Fruit fly (Drosophila melanogaster) whole organism, pupa: Measurements from ENCODE around the gene EAChm.

ENCODE experiments used
- CG13204 ChIP-seq: fragments of 200-800 bp; sonication (Bioruptor generic); optimal IDR thresholded peaks from 2 replicates; lab custom pipeline; 2018; ENCODE audit warnings: missing biosample characterization, mild to moderate bottlenecking, missing genetic modification characterization, moderate library complexity
- CG14655 ChIP-seq: fragments of 200-800 bp; sonication (Bioruptor generic); optimal IDR thresholded peaks from 3 replicates; lab custom pipeline; 2017; ENCODE audit warnings: mild to moderate bottlenecking, missing biosample characterization, missing genetic modification reagents, missing genetic modification characterization
- CG15710 ChIP-seq: fragments of 200-800 bp; sonication (Bioruptor generic); optimal IDR thresholded peaks from 2 replicates; lab custom pipeline; 2018; ENCODE audit warnings: missing biosample characterization, mild to moderate bottlenecking, missing genetic modification characterization, moderate library complexity
- EcR ChIP-seq: fragments of 200-800 bp; sonication (Bioruptor generic); optimal IDR thresholded peaks from 3 replicates; lab custom pipeline; 2019; ENCODE audit warnings: missing biosample characterization, missing genetic modification characterization, mild to moderate bottlenecking, moderate library complexity, missing genetic modification reagents
- Ets98B ChIP-seq: fragments of 200-800 bp; sonication (Bioruptor generic); IDR thresholded peaks from 2 replicates; pipeline ENCODE4 v1.3.6; 2022; ENCODE audit warnings: missing biosample characterization, missing genetic modification characterization
- Snoo ChIP-seq: fragments of 200-800 bp; sonication (Bioruptor generic); optimal IDR thresholded peaks from 3 replicates; lab custom pipeline; 2017; ENCODE audit warnings: missing biosample characterization, mild to moderate bottlenecking, missing genetic modification characterization, inconsistent platforms

DNA sequence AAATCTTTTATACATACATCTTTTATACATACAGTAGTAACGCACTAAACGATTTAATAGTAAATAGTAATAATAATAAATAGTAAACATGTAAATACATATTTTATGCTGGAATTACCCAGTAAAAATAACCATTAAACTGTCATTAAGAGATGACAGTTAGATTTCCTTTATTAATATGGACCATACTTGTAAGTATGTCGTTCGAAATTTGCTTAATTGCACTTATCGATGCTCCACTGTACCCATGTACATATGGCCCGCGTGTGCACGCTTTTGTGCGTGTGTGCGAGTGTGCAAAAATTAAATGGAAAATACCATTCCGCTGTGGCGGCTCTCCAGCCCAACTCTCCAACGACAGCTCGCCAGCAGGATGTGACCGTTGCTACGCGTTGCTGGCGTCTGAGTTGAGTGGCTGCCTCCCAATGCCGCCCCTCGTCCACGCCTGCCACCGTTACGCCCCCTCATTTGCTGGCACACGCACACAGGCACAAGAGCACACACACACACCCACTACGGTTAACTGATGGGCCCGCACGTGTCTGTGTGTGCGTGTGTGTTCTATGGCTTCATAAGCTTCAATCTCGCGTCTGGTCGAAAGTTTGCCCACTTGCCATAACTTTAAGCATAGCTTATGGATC, 48.2 kb downstream of the EAChm start:
- TF ChIP-seq EcR (peak; percentile 49), CG13204 (GFP tag; lab: Kevin White, UChicago) (peak; percentile 96), Snoo (tag; lab: Kevin White, UChicago) (no peak), CG15710 (peak; percentile 49), CG14655 (peak; percentile 49), Ets98B (GFP tag; lab: Robert Waterston, UW) (peak; percentile 31)
